Fruit fly (Drosophila melanogaster): ENCODE data around the gene CG42371.

The CG42371 gene

DNA sequence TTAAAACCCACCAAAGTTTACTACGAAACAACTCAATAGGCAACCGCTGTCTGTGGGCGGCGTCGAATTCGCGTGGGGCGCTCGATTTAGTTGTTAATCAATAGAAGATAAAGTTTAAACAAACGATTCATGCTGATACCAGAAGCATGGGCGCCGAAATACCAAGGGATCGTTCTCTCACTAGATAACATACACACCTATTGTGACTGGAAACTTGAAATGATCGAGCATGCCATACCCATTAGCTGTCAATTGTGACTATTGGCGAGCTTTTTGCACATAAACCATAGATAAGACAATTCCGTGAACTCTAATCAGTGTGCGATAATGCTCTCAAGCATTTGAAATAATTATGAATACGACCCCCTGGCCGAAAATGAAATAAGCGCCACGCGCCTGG is 37.7 kb downstream of the CG42371 start (continued):
- TF ChIP-seq CG1529 (GFP tag; optimal IDR thresholded peaks at IDR 0.05), result peak; percentile 13
- TF ChIP-seq gro (GFP tag; optimal IDR thresholded peaks at IDR 0.05), result peak; percentile 90
- peak; percentile 47 for TF ChIP-seq CG4424 (GFP tag; optimal IDR thresholded peaks at IDR 0.05)
- TF ChIP-seq h (optimal IDR thresholded peaks at IDR 0.05), result no peak
- TF ChIP-seq HLH54F (GFP tag; optimal IDR thresholded peaks at IDR 0.05), result peak; percentile 83
- peak; percentile 16 for TF ChIP-seq Deaf1 (tag; optimal IDR thresholded peaks at IDR 0.05)
- TF ChIP-seq sens-2 (GFP tag; IDR thresholded peaks at IDR 0.05), result no peak
- peak; percentile 68; the same call in 1 of the 2 replicates for TF ChIP-seq CG5953 (GFP tag; IDR thresholded peaks at IDR 0.05)
- peak; percentile 82 for TF ChIP-seq CG15269 (tag; optimal IDR thresholded peaks at IDR 0.05)
- TF ChIP-seq CG17912 (GFP tag; optimal IDR thresholded peaks at IDR 0.05), result no peak
- TF ChIP-seq CG32772 (GFP tag; IDR thresholded peaks at IDR 0.05), result peak; percentile 66
- peak; percentile 72 for TF ChIP-seq CG30403 (GFP tag; optimal IDR thresholded peaks at IDR 0.05)
- peak; percentile 7 for TF ChIP-seq Max (GFP tag; optimal IDR thresholded peaks at IDR 0.05)
- TF ChIP-seq NC2β (GFP tag; optimal IDR thresholded peaks at IDR 0.05), result no peak
- TF ChIP-seq Hr3 (GFP tag; optimal IDR thresholded peaks at IDR 0.05), result peak; percentile 58
- peak; percentile 58 for TF ChIP-seq p53 (GFP tag; optimal IDR thresholded peaks at IDR 0.05)
- TF ChIP-seq CG4360 (GFP tag; IDR thresholded peaks at IDR 0.05), result no peak
- TF ChIP-seq ftz-f1 (GFP tag; optimal IDR thresholded peaks at IDR 0.05), result no peak
- TF ChIP-seq gem (tag; optimal IDR thresholded peaks at IDR 0.05), result peak; percentile 87
- peak; percentile 80 for TF ChIP-seq CG3847 (GFP tag; IDR thresholded peaks at IDR 0.05)
- peak; percentile 80 for TF ChIP-seq her (GFP tag; optimal IDR thresholded peaks at IDR 0.05)
- peak; percentile 30 for TF ChIP-seq ash1 (GFP tag; optimal IDR thresholded peaks at IDR 0.05)
- peak; percentile 34 for TF ChIP-seq sima (GFP tag; optimal IDR thresholded peaks at IDR 0.05)
- no peak for TF ChIP-seq CG15479 (GFP tag; optimal IDR thresholded peaks at IDR 0.05)
- peak; percentile 73 for TF ChIP-seq PHDP (tag; optimal IDR thresholded peaks at IDR 0.05)
- no peak for TF ChIP-seq repo (GFP tag; optimal IDR thresholded peaks at IDR 0.05)
- TF ChIP-seq MESR4 (GFP tag; optimal IDR thresholded peaks at IDR 0.05), result no peak
- TF ChIP-seq CG8290 (GFP tag; optimal IDR thresholded peaks at IDR 0.05), result no peak
- peak in 1 of 2 experiments; percentile 86 for TF ChIP-seq CG8290 (tag; optimal IDR thresholded peaks at IDR 0.05)
- TF ChIP-seq CG11695 (GFP tag; IDR thresholded peaks at IDR 0.05), result peak; percentile 66
- peak; percentile 57 for TF ChIP-seq CG4282 (GFP tag; optimal IDR thresholded peaks at IDR 0.05)
- TF ChIP-seq nau (GFP tag; optimal IDR thresholded peaks at IDR 0.05), result peak; percentile 60

DNA sequence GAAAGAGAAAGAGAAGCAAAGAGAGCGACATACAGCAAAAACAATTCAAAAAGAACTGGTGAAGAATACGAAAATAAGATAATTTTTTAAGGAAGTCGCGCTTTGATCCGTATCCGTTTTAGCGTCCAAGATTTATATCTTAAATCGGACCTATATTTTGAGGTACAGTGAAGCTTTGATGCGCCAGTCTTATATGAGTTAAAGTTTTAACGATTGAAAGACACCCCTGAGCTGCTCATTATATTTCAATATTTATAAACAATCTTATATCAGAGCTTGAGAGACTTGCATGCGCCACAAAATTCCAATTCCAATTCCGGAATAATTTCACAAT is 38.3 kb downstream of the CG42371 start:
- TF ChIP-seq C15 (GFP tag; IDR thresholded peaks at IDR 0.05), result no peak
- TF ChIP-seq da (GFP tag; optimal IDR thresholded peaks at IDR 0.05), result no peak
- no peak for TF ChIP-seq Opbp (GFP tag; IDR thresholded peaks at IDR 0.05; ENCODE audit: partially characterized antibody)
- no peak for TF ChIP-seq jigr1 (GFP tag; IDR thresholded peaks at IDR 0.05)
- no peak for TF ChIP-seq D19A (tag; optimal IDR thresholded peaks at IDR 0.05)
- TF ChIP-seq Nf-YB (GFP tag; optimal IDR thresholded peaks at IDR 0.05), result no peak
- no peak for TF ChIP-seq CG17385 (GFP tag; optimal IDR thresholded peaks at IDR 0.05)
- no peak for TF ChIP-seq pnt (GFP tag; optimal IDR thresholded peaks at IDR 0.05)
- TF ChIP-seq knrl (GFP tag; IDR thresholded peaks at IDR 0.05; ENCODE audit: partially characterized antibody), result no peak
- peak; percentile 3 for TF ChIP-seq Oli (tag; optimal IDR thresholded peaks at IDR 0.05)
- no peak for TF ChIP-seq CG31388 (GFP tag; optimal IDR thresholded peaks at IDR 0.05)
- TF ChIP-seq CG2116 (GFP tag; optimal IDR thresholded peaks at IDR 0.05), result no peak
- TF ChIP-seq CG5180 (GFP tag; optimal IDR thresholded peaks at IDR 0.05), result no peak
- TF ChIP-seq CG11723 (GFP tag; optimal IDR thresholded peaks at IDR 0.05), result no peak
- no peak for TF ChIP-seq Usf (GFP tag; optimal IDR thresholded peaks at IDR 0.05)
- TF ChIP-seq Ets65A (GFP tag), result no peak
- 0 out of 2 replicates have a peak, but pooled peaks have one; percentile 5 for TF ChIP-seq Bgb (GFP tag; IDR thresholded peaks at IDR 0.05; ENCODE audit: partially characterized antibody)
- TF ChIP-seq sens-2 (GFP tag; IDR thresholded peaks at IDR 0.05), result no peak
- peak; percentile 50 for TF ChIP-seq grn (GFP tag; optimal IDR thresholded peaks at IDR 0.05)
- TF ChIP-seq NfI (GFP tag; optimal IDR thresholded peaks at IDR 0.05), result no peak
- no peak for TF ChIP-seq sug (tag; optimal IDR thresholded peaks at IDR 0.05)
- TF ChIP-seq Blimp-1 (GFP tag; optimal IDR thresholded peaks at IDR 0.05), result no peak
- TF ChIP-seq CG2120 (GFP tag; optimal IDR thresholded peaks at IDR 0.05), result peak; percentile 18

Data from whole organism, embryonic.